Worm (Caenorhabditis elegans) whole organism, late embryonic: Measurements from ENCODE around the gene sra-37.

Experiments used
- C08G9.2 ChIP-seq: sonication (generic microtip); optimal IDR thresholded peaks from 2 replicates; lab custom pipeline; 2016; ENCODE audit warnings: mild to moderate bottlenecking, missing genetic modification characterization, moderate library complexity, missing compliant biosample characterization
- F13H6.1 ChIP-seq: sonication (generic microtip); optimal IDR thresholded peaks from 2 replicates; lab custom pipeline; 2016; ENCODE audit warnings: missing genetic modification characterization, missing compliant biosample characterization
- ama-1 ChIP-seq: fragments of 150-350 bp; optimal IDR thresholded peaks from 2 replicates; lab custom pipeline; 2014
- ceh-2 ChIP-seq: sonication (generic microtip); optimal IDR thresholded peaks from 2 replicates; lab custom pipeline; 2016; ENCODE audit warnings: missing genotype, missing genetic modification characterization, missing compliant biosample characterization
- ceh-22 ChIP-seq: sonication (generic microtip); optimal IDR thresholded peaks from 2 replicates; lab custom pipeline; 2017; ENCODE audit warnings: missing biosample characterization, missing genetic modification characterization
- elt-2 ChIP-seq: sonication (generic microtip); optimal IDR thresholded peaks from 2 replicates; lab custom pipeline; 2016; ENCODE audit warnings: missing genetic modification reagents, missing genetic modification characterization, missing compliant biosample characterization
- elt-4 ChIP-seq: sonication (generic microtip); optimal IDR thresholded peaks from 2 replicates; lab custom pipeline; 2016; ENCODE audit warnings: missing genetic modification characterization, missing compliant biosample characterization
- ets-4 ChIP-seq: sonication (generic microtip); optimal IDR thresholded peaks from 2 replicates; lab custom pipeline; 2016; ENCODE audit warnings: missing genetic modification characterization, missing compliant biosample characterization
- fax-1 ChIP-seq: sonication (generic microtip); optimal IDR thresholded peaks from 2 replicates; lab custom pipeline; 2016; ENCODE audit warnings: missing genotype, missing genetic modification characterization, missing compliant biosample characterization
- fkh-10 ChIP-seq: fragments of 150-350 bp; optimal IDR thresholded peaks from 2 replicates; lab custom pipeline; 2014; ENCODE audit warnings: missing biosample characterization, missing genetic modification reagents, missing genetic modification characterization
- nhr-232 ChIP-seq: sonication (generic microtip); optimal IDR thresholded peaks from 2 replicates; lab custom pipeline; 2016; ENCODE audit warnings: missing genetic modification characterization, missing compliant biosample characterization
- pha-4 ChIP-seq: fragments of 150-350 bp; optimal IDR thresholded peaks from 2 replicates; lab custom pipeline; 2018; ENCODE audit warnings: missing biosample characterization, missing genetic modification reagents, missing genetic modification characterization
- tbx-2 ChIP-seq: sonication (generic microtip); optimal IDR thresholded peaks from 2 replicates; lab custom pipeline; 2016; ENCODE audit warnings: missing genetic modification characterization, missing compliant biosample characterization
- unc-86 ChIP-seq: sonication (generic microtip); optimal IDR thresholded peaks from 2 replicates; lab custom pipeline; 2016; ENCODE audit warnings: missing genetic modification characterization, missing compliant biosample characterization

ce11 chrX:13917121-13917755 is 24.1 kb upstream of the sra-37 start, which contains the start of gene ekl-5:
- TF ChIP-seq C08G9.2 (tag; lab: Kevin White, UChicago) (no peak), ama-1 (no peak), nhr-232 (tag; lab: Kevin White, UChicago) (no peak), elt-4 (no peak), pha-4 (tag; lab: Kevin White, UChicago) (no peak), tbx-2 (tag; lab: Kevin White, UChicago) (peak; percentile 21), fax-1 (no peak), fkh-10 (GFP tag; lab: Kevin White, UChicago) (no peak), ets-4 (no peak), ceh-2 (tag; lab: Kevin White, UChicago) (no peak), F13H6.1 (tag; lab: Kevin White, UChicago) (no peak), ceh-22 (tag; lab: Kevin White, UChicago) (no peak), elt-2 (tag; lab: Kevin White, UChicago) (no peak), unc-86 (tag; lab: Kevin White, UChicago) (no peak)
